Fruit fly (Drosophila melanogaster) whole organism: ENCODE data around the gene CG8927.

Source experiments
- Dll ChIP-seq: fragments of >200 bp; optimal IDR thresholded peaks from 2 replicates; lab custom pipeline; 2017
- EcR ChIP-seq, 2 experiments: fragments of >200 bp; optimal IDR thresholded peaks; 2 replicates each; lab custom pipeline; 2017; ENCODE audit warnings: missing biosample characterization in 2 of 2, missing genetic modification characterization in 2 of 2, missing genetic modification reagents in 2 of 2
- pan ChIP-seq: fragments of >200 bp; optimal IDR thresholded peaks from 2 replicates; lab custom pipeline; 2017
- psq ChIP-seq: fragments of >200 bp; optimal IDR thresholded peaks from 2 replicates; lab custom pipeline; 2017
- usp ChIP-seq: fragments of >200 bp; optimal IDR thresholded peaks from 2 replicates; lab custom pipeline; 2017; ENCODE audit warnings: missing biosample characterization, missing genetic modification characterization, mixed read lengths

DNA sequence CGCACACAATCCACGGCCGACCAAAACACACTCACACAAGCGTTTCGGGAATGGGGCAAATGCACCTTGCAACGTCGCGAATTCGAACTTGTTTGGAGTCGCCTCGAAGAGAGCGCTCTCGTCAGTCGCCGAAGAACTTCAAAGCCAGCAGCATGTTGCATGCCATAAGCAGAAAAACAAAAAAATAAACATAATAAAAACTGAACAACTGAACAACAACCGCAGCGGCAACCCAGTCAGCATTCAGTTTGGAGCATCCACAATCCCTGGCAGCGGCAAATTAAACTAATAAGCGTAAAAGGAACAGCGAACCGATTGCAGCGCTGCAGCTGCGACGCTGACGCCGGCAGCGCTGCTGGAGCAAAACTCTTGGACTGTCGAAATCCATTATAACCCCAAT lies 51.7 kb downstream of the CG8927 start:
- TF ChIP-seq psq (lab: Kevin White, UChicago), result no peak
- TF ChIP-seq usp (GFP tag; lab: Kevin White, UChicago), result no peak
- no peak for TF ChIP-seq Dll
- no peak for TF ChIP-seq EcR (GFP tag; optimal IDR thresholded peaks at IDR 0.05; lab: Kevin White, UChicago)
- no peak for TF ChIP-seq pan (lab: Kevin White, UChicago)
